Fruit fly (Drosophila melanogaster): ENCODE measurements around the gene MED31.

dm6 chr3R:4676981-4677665 lies 35.4 kb downstream of the MED31 start:
- TF ChIP-seq cnc (optimal IDR thresholded peaks at IDR 0.05) (no peak), CG33017 (tag; optimal IDR thresholded peaks at IDR 0.05) (no peak), CG7101 (tag; optimal IDR thresholded peaks at IDR 0.05) (no peak), Hr96 (GFP tag; optimal IDR thresholded peaks at IDR 0.05) (no peak), CG14711 (tag; optimal IDR thresholded peaks at IDR 0.05) (no peak), CG5204 (GFP tag; optimal IDR thresholded peaks at IDR 0.05) (no peak), CG7045 (GFP tag; optimal IDR thresholded peaks at IDR 0.05) (no peak), kay (GFP tag; ENCODE audit: borderline replicate concordance) (peak; percentile 3), Crg-1 (GFP tag; optimal IDR thresholded peaks at IDR 0.05) (no peak), cic (GFP tag; optimal IDR thresholded peaks at IDR 0.05) (no peak), tj (GFP tag; optimal IDR thresholded peaks at IDR 0.05) (no peak), ovo (GFP tag; optimal IDR thresholded peaks at IDR 0.05) (no peak)
